Worm (Caenorhabditis elegans) whole organism, L2 larva: ENCODE results near the gene tmem-145.

Source experiments
- C34F6.9 ChIP-seq: fragments of 150-350 bp; optimal IDR thresholded peaks from 2 replicates; lab custom pipeline; 2014; ENCODE audit warnings: missing biosample characterization, missing genetic modification characterization
- ZK546.5 ChIP-seq: sonication (generic microtip); optimal IDR thresholded peaks from 2 replicates; lab custom pipeline; 2017; ENCODE audit warnings: missing biosample characterization, missing genetic modification characterization
- alr-1 ChIP-seq: fragments of 150-350 bp; optimal IDR thresholded peaks from 2 replicates; lab custom pipeline; 2014; ENCODE audit warnings: missing biosample characterization, missing genetic modification characterization
- aly-2 ChIP-seq: fragments of 150-350 bp; optimal IDR thresholded peaks from 2 replicates; lab custom pipeline; 2014; ENCODE audit warnings: missing biosample characterization, missing genetic modification characterization
- ama-1 ChIP-seq: fragments of 150-350 bp; optimal IDR thresholded peaks from 2 replicates; lab custom pipeline; 2018; ENCODE audit warnings: inconsistent platforms
- dmd-4 ChIP-seq: sonication (generic microtip); optimal IDR thresholded peaks from 2 replicates; lab custom pipeline; 2017; ENCODE audit warnings: missing biosample characterization, missing genetic modification characterization
- fos-1 ChIP-seq: fragments of 150-350 bp; optimal IDR thresholded peaks from 2 replicates; lab custom pipeline; 2014; ENCODE audit warnings: missing biosample characterization, missing genetic modification characterization
- lin-11 ChIP-seq: fragments of 150-350 bp; sonication (generic microtip); optimal IDR thresholded peaks from 2 replicates; lab custom pipeline; 2014; ENCODE audit warnings: missing biosample characterization, missing genetic modification characterization, inconsistent platforms, mixed read lengths
- nhr-12 ChIP-seq: fragments of 150-350 bp; optimal IDR thresholded peaks from 2 replicates; lab custom pipeline; 2014; ENCODE audit warnings: missing biosample characterization, missing genetic modification characterization
- zag-1 ChIP-seq: fragments of 150-350 bp; optimal IDR thresholded peaks from 2 replicates; lab custom pipeline; 2014; ENCODE audit warnings: missing biosample characterization, missing genetic modification characterization
- ztf-4 ChIP-seq: fragments of 150-350 bp; optimal IDR thresholded peaks from 2 replicates; lab custom pipeline; 2014; ENCODE audit warnings: missing biosample characterization, missing genetic modification characterization

- TF ChIP-seq zag-1 (tag; lab: Kevin White, UChicago) (no peak), nhr-12 (tag; lab: Kevin White, UChicago) (no peak), alr-1 (tag; lab: Kevin White, UChicago) (no peak), ztf-4 (tag; lab: Kevin White, UChicago) (no peak), dmd-4 (tag; lab: Kevin White, UChicago) (no peak), ama-1 (lab: Kevin White, UChicago) (no peak), aly-2 (tag; lab: Kevin White, UChicago) (no peak), fos-1 (tag; lab: Kevin White, UChicago) (no peak), C34F6.9 (tag; lab: Kevin White, UChicago) (no peak), ZK546.5 (no peak), lin-11 (tag; lab: Kevin White, UChicago) (no peak)
Measured at ce11 chrX:12111213-12111612, 37.5 kb upstream of the tmem-145 start, which contains the start of gene lgc-14.
